Worm (Caenorhabditis elegans): ENCODE data around the gene arp-6.

DNA sequence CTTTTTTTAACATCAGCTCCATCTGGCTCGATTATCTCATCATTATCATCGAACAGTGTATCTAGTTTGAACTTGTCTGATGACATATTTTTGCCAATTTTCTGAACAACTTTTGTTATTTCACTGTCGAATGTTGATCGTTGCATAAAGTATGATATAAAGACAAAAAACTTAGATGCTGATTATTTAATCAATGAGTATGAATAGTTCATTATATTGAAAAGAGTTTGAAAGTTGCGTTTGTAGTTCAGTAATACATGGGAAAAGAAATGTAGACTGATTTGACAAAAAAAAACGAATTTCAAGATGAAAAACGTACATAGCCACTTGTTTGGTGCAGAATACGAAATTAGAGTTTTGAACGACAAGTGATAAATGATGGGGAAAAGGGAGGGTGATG, 14.7 kb downstream of the arp-6 start, which contains the start of gene hda-2:
- no peak for TF ChIP-seq nhr-12 (tag; optimal IDR thresholded peaks at IDR 0.05)
- TF ChIP-seq ces-1 (GFP tag; optimal IDR thresholded peaks at IDR 0.05), result no peak
- TF ChIP-seq fos-1 (tag; optimal IDR thresholded peaks at IDR 0.05), result no peak
- no peak for TF ChIP-seq tbx-2 (tag; optimal IDR thresholded peaks at IDR 0.05)
- no peak for TF ChIP-seq ztf-4 (tag; optimal IDR thresholded peaks at IDR 0.05)

Measured in whole organism, L1 larva.